Fruit fly (Drosophila melanogaster) whole organism, embryonic: Measurements from ENCODE around the gene CG43273.

Experiments used
- Abd-B ChIP-seq: fragments of 200-800 bp; sonication (Bioruptor generic); optimal IDR thresholded peaks from 2 replicates; lab custom pipeline; 2018; ENCODE audit warnings: missing biosample characterization, mild to moderate bottlenecking, missing genetic modification characterization, moderate library complexity
- CG10147 ChIP-seq: fragments of 200-800 bp; sonication (Bioruptor generic); optimal IDR thresholded peaks from 2 replicates; lab custom pipeline; 2019; ENCODE audit warnings: missing biosample characterization, mild to moderate bottlenecking, missing genetic modification characterization, moderate library complexity
- CG10321 ChIP-seq: fragments of 200-800 bp; sonication (Bioruptor generic); IDR thresholded peaks from 2 replicates; pipeline ENCODE4 v1.3.6; 2022; ENCODE audit warnings: missing biosample characterization, missing genetic modification characterization
- CG10565 ChIP-seq: fragments of 200-800 bp; sonication (Bioruptor generic); optimal IDR thresholded peaks from 3 replicates; lab custom pipeline; 2016; ENCODE audit warnings: missing biosample characterization, mild to moderate bottlenecking, missing genetic modification characterization
- CG11398 ChIP-seq: fragments of 200-800 bp; sonication (Bioruptor generic); optimal IDR thresholded peaks from 2 replicates; lab custom pipeline; 2016; ENCODE audit warnings: missing biosample characterization, missing genetic modification characterization
- CG12071 ChIP-seq: fragments of 200-800 bp; sonication (Bioruptor generic); optimal IDR thresholded peaks from 3 replicates; lab custom pipeline; 2018; ENCODE audit warnings: missing biosample characterization, mild to moderate bottlenecking, missing genetic modification characterization
- CG12659 ChIP-seq: fragments of 200-800 bp; sonication (Bioruptor generic); optimal IDR thresholded peaks from 3 replicates; lab custom pipeline; 2017; ENCODE audit warnings: mild to moderate bottlenecking, missing biosample characterization, missing genetic modification reagents, missing genetic modification characterization
- CG14441 ChIP-seq: fragments of 200-800 bp; sonication (Bioruptor generic); IDR thresholded peaks from 2 replicates; pipeline ENCODE4 v1.3.6; 2022; ENCODE audit warnings: missing biosample characterization, missing genetic modification characterization
- CG16779 ChIP-seq: fragments of 200-800 bp; sonication (Bioruptor generic); IDR thresholded peaks from 2 replicates; pipeline ENCODE4 v1.3.6; 2022; ENCODE audit warnings: missing biosample characterization, missing genetic modification characterization
- CG17361 ChIP-seq: fragments of 200-800 bp; sonication (Bioruptor generic); IDR thresholded peaks from 3 replicates; pipeline ENCODE4 v1.3.6; 2022; ENCODE audit warnings: missing biosample characterization, missing genetic modification characterization
- CG17568 ChIP-seq: fragments of 200-800 bp; sonication (Bioruptor generic); optimal IDR thresholded peaks from 2 replicates; lab custom pipeline; 2018; ENCODE audit warnings: missing biosample characterization, mild to moderate bottlenecking, missing genetic modification characterization, moderate library complexity
- CG1792 ChIP-seq: fragments of 200-800 bp; sonication (Bioruptor generic); optimal IDR thresholded peaks from 2 replicates; lab custom pipeline; 2016; ENCODE audit warnings: missing biosample characterization, missing genetic modification characterization
- CG18764 ChIP-seq: fragments of 200-800 bp; sonication (Bioruptor generic); optimal IDR thresholded peaks from 3 replicates; lab custom pipeline; 2016; ENCODE audit warnings: missing biosample characterization, missing genetic modification characterization
- CG30431 ChIP-seq: fragments of 200-800 bp; sonication (Bioruptor generic); optimal IDR thresholded peaks from 2 replicates; lab custom pipeline; 2017; ENCODE audit warnings: missing biosample characterization, missing genetic modification characterization
- CG31388 ChIP-seq: fragments of 200-800 bp; sonication (Bioruptor generic); optimal IDR thresholded peaks from 2 replicates; lab custom pipeline; 2016; ENCODE audit warnings: missing biosample characterization, missing genetic modification characterization
- CG3726 ChIP-seq: fragments of 200-800 bp; sonication (Bioruptor generic); IDR thresholded peaks from 3 replicates; pipeline ENCODE4, ENCODE4 v1.3.6; 2022; ENCODE audit warnings: missing biosample characterization, missing genetic modification characterization
- CG43689 ChIP-seq: fragments of 200-800 bp; sonication (Bioruptor generic); IDR thresholded peaks from 2 replicates; pipeline ENCODE4 v1.3.6; 2022; ENCODE audit warnings: missing biosample characterization, missing genetic modification characterization
- CG4730 ChIP-seq: fragments of 200-800 bp; sonication (Bioruptor generic); IDR thresholded peaks from 2 replicates; pipeline ENCODE4 v1.3.6; 2022; ENCODE audit warnings: missing biosample characterization, missing genetic modification characterization
- CG4820 ChIP-seq: fragments of 200-800 bp; sonication (Bioruptor generic); optimal IDR thresholded peaks from 3 replicates; lab custom pipeline; 2016; ENCODE audit warnings: missing biosample characterization, missing genetic modification characterization
- CG7271 ChIP-seq: fragments of 200-800 bp; sonication (Bioruptor generic); optimal IDR thresholded peaks from 2 replicates; lab custom pipeline; 2018; ENCODE audit warnings: missing biosample characterization, mild to moderate bottlenecking, missing genetic modification characterization, moderate library complexity
- CG7928 ChIP-seq: fragments of 200-800 bp; sonication (Bioruptor generic); optimal IDR thresholded peaks from 2 replicates; lab custom pipeline; 2017; ENCODE audit warnings: missing biosample characterization, mild to moderate bottlenecking, missing genetic modification characterization
- CG9727 ChIP-seq: fragments of 200-800 bp; sonication (Bioruptor generic); optimal IDR thresholded peaks from 3 replicates; lab custom pipeline; 2017; ENCODE audit warnings: missing biosample characterization, mild to moderate bottlenecking, missing genetic modification characterization
- Dfd ChIP-seq, 2 experiments: fragments of >200 bp; optimal IDR thresholded peaks; 2 replicates each; lab custom pipeline; 2017; ENCODE audit warnings: missing biosample characterization in 2 of 2, missing genetic modification characterization in 2 of 2
- Dll ChIP-seq: fragments of 200-800 bp; sonication (Bioruptor generic); IDR thresholded peaks from 4 replicates; pipeline ENCODE4 v1.3.6; 2022; ENCODE audit warnings: missing biosample characterization, missing genetic modification characterization; ENCODE audit not compliant: partially characterized antibody
- Dp ChIP-seq: fragments of 200-800 bp; sonication (Bioruptor generic); optimal IDR thresholded peaks from 2 replicates; lab custom pipeline; 2018; ENCODE audit warnings: missing biosample characterization, mild to moderate bottlenecking, missing genetic modification characterization, moderate library complexity
- E2f1 ChIP-seq: fragments of 200-800 bp; sonication (Bioruptor generic); IDR thresholded peaks from 2 replicates; pipeline ENCODE4 v1.3.6; 2022; ENCODE audit warnings: missing biosample characterization, missing genetic modification characterization
- Hey ChIP-seq: fragments of 200-800 bp; sonication (Bioruptor generic); optimal IDR thresholded peaks from 3 replicates; lab custom pipeline; 2018; ENCODE audit warnings: missing biosample characterization, mild to moderate bottlenecking, missing genetic modification characterization
- Hmr ChIP-seq: fragments of 200-800 bp; sonication (Bioruptor generic); optimal IDR thresholded peaks from 3 replicates; lab custom pipeline; 2017; ENCODE audit warnings: mild to moderate bottlenecking, missing biosample characterization, missing genetic modification reagents, missing genetic modification characterization
- Hr78 ChIP-seq, 2 experiments: fragments of 200-800 bp in 1 of 2; fragments of >200 bp in 1 of 2; sonication (Bioruptor generic) in 1 of 2; optimal IDR thresholded peaks; 2 replicates each; lab custom pipeline; 2017 to 2019; ENCODE audit warnings: missing biosample characterization in 2 of 2, missing genetic modification characterization in 2 of 2, mild to moderate bottlenecking in 1 of 2, moderate library complexity in 1 of 2
- MBD-R2 ChIP-seq: fragments of 200-800 bp; sonication (Bioruptor generic); IDR thresholded peaks from 2 replicates; pipeline ENCODE4 v1.3.6; 2022; ENCODE audit warnings: missing biosample characterization, missing genetic modification characterization
- NC2β ChIP-seq: fragments of 200-800 bp; sonication (Bioruptor generic); optimal IDR thresholded peaks from 2 replicates; lab custom pipeline; 2016; ENCODE audit warnings: missing biosample characterization, missing genetic modification characterization
- Nf-YA ChIP-seq: fragments of 200-800 bp; sonication (Bioruptor generic); IDR thresholded peaks from 2 replicates; pipeline ENCODE4 v1.3.6; 2022; ENCODE audit warnings: missing biosample characterization, missing genetic modification characterization
- Pdp1 ChIP-seq, 2 experiments: fragments of 200-800 bp; sonication (Bioruptor generic); optimal IDR thresholded peaks; 3 replicates each; lab custom pipeline; 2016; ENCODE audit warnings: missing biosample characterization in 2 of 2, missing genetic modification characterization in 2 of 2, mild to moderate bottlenecking in 1 of 2, moderate library complexity in 1 of 2
- Usf ChIP-seq: fragments of 200-800 bp; sonication (Bioruptor generic); optimal IDR thresholded peaks from 2 replicates; lab custom pipeline; 2017; ENCODE audit warnings: missing genotype, missing biosample characterization, missing genetic modification characterization
- ara ChIP-seq: fragments of 200-800 bp; sonication (Bioruptor generic); IDR thresholded peaks from 2 replicates; pipeline ENCODE4 v1.3.6; 2022; ENCODE audit warnings: missing biosample characterization, missing genetic modification characterization
- dm ChIP-seq: fragments of 200-800 bp; sonication (Bioruptor generic); optimal IDR thresholded peaks from 3 replicates; lab custom pipeline; 2016; ENCODE audit warnings: missing biosample characterization, missing genetic modification characterization
- fd96Cb ChIP-seq: fragments of 200-800 bp; sonication (Bioruptor generic); optimal IDR thresholded peaks from 2 replicates; lab custom pipeline; 2018; ENCODE audit warnings: missing biosample characterization, mild to moderate bottlenecking, missing genetic modification characterization, moderate library complexity
- gsb ChIP-seq: fragments of 200-800 bp; sonication (Bioruptor generic); IDR thresholded peaks from 2 replicates; pipeline ENCODE4 v1.3.6; 2022; ENCODE audit warnings: missing biosample characterization, missing genetic modification characterization
- hb ChIP-seq: fragments of 200-800 bp; sonication (Bioruptor generic); IDR thresholded peaks from 3 replicates; pipeline ENCODE4 v1.3.6; 2022; ENCODE audit warnings: missing biosample characterization, missing genetic modification characterization; ENCODE audit not compliant: partially characterized antibody
- mam ChIP-seq: fragments of 200-800 bp; sonication (Bioruptor generic); optimal IDR thresholded peaks from 3 replicates; lab custom pipeline; 2016; ENCODE audit warnings: missing biosample characterization, missing genetic modification characterization
- nerfin-2 ChIP-seq: fragments of 200-800 bp; sonication (Bioruptor generic); IDR thresholded peaks from 2 replicates; pipeline ENCODE4 v1.3.6; 2022; ENCODE audit warnings: missing biosample characterization, missing genetic modification characterization; ENCODE audit not compliant: partially characterized antibody
- nom ChIP-seq: fragments of 200-800 bp; sonication (Bioruptor generic); optimal IDR thresholded peaks from 2 replicates; lab custom pipeline; 2017; ENCODE audit warnings: missing biosample characterization, missing genetic modification characterization, mild to moderate bottlenecking, moderate library complexity, missing genetic modification reagents
- pan ChIP-seq, 4 experiments: fragments of >200 bp in 3 of 4; fragments of 200-800 bp in 1 of 4; sonication (Bioruptor generic) in 1 of 4; optimal IDR thresholded peaks in 3 of 4; IDR thresholded peaks in 1 of 4; 2 replicates each; pipeline versions ENCODE4 v1.3.6 to Lab custom; 2017 to 2022; ENCODE audit warnings: missing biosample characterization in 2 of 4, missing genetic modification characterization in 2 of 4, mixed read lengths in 1 of 4
- psq ChIP-seq: fragments of 200-800 bp; sonication (Bioruptor generic); optimal IDR thresholded peaks from 2 replicates; lab custom pipeline; 2017; ENCODE audit warnings: missing biosample characterization, missing genetic modification characterization
- repo ChIP-seq: fragments of 200-800 bp; sonication (Bioruptor generic); optimal IDR thresholded peaks from 2 replicates; lab custom pipeline; 2016; ENCODE audit warnings: missing biosample characterization, missing genetic modification characterization
- rib ChIP-seq: fragments of 200-800 bp; sonication (Bioruptor generic); IDR thresholded peaks from 2 replicates; pipeline ENCODE4 v1.3.6; 2022; ENCODE audit warnings: missing biosample characterization, missing genetic modification characterization
- slp2 ChIP-seq: fragments of 200-800 bp; sonication (Bioruptor generic); optimal IDR thresholded peaks from 2 replicates; lab custom pipeline; 2016; ENCODE audit warnings: missing biosample characterization, missing genetic modification characterization
- tup ChIP-seq: fragments of 200-800 bp; sonication (Bioruptor generic); optimal IDR thresholded peaks from 2 replicates; lab custom pipeline; 2016; ENCODE audit warnings: missing biosample characterization, mild to moderate bottlenecking, missing genetic modification characterization, moderate library complexity

The CG43273 gene

DNA sequence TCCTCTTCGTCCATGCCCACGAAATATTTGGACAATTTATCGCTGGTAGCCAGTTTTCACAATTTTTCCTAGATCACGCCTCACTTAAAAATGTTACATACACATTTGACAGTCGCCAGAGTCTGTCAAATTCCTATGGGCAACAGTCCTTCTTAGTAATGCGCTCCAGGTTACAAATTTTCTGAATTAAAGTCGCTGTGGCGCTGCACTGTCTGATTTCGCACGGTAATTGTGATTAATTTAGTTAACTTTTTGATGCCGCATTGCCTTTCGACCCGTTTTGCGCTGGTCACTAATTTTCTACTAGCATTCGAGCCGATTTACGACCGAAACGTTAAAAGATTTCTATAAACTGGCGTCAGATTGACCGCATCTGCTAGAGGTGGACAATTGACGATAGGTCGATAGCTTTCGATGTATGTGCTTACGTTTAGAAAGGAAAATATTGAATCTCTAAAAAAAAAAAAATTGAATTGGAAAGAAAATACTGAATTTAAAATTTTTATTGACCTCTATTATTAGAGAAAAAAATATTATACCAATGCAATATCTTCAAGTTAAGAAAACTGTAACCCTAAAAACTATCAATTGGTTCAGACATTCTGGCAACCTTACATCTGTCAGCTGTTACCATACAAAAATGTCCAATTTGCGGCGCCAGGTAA lies 16.3 kb upstream of the CG43273 start, which contains the start of the genes lili and CG34150 (continued):
- TF ChIP-seq CG4820 (peak; percentile 74), MBD-R2 (GFP tag; lab: Robert Waterston, UW) (peak; percentile 93), CG7271 (tag; lab: Kevin White, UChicago) (peak; percentile 66), Usf (GFP tag; lab: Kevin White, UChicago) (no peak), repo (GFP tag; lab: Kevin White, UChicago) (peak; percentile 53), Dfd (GFP tag; optimal IDR thresholded peaks at IDR 0.05; lab: Kevin White, UChicago) (no peak), Pdp1 (GFP tag; optimal IDR thresholded peaks at IDR 0.05; lab: Kevin White, UChicago) (peak; percentile 65 to 66), Hmr (GFP tag; lab: Kevin White, UChicago) (peak; percentile 58), nom (peak; percentile 33), CG3726 (GFP tag; lab: Robert Waterston, UW) (0 out of 3 replicates have a peak, but pooled peaks have one; percentile 31), E2f1 (GFP tag; lab: Robert Waterston, UW) (peak; percentile 43; the same call in 1 of the 2 replicates), CG1792 (GFP tag; lab: Kevin White, UChicago) (peak; percentile 41), CG10147 (peak; percentile 70), CG30431 (GFP tag; lab: Kevin White, UChicago) (no peak), CG31388 (GFP tag; lab: Kevin White, UChicago) (peak; percentile 77), CG10321 (GFP tag; lab: Robert Waterston, UW) (no peak), ara (peak; percentile 46; the same call in 1 of the 2 replicates), CG14441 (GFP tag; lab: Robert Waterston, UW) (peak; percentile 62; the same call in 1 of the 2 replicates), tup (no peak), slp2 (GFP tag; lab: Kevin White, UChicago) (peak; percentile 29), NC2β (peak; percentile 62), CG11398 (GFP tag; lab: Kevin White, UChicago) (no peak), rib (GFP tag; lab: Robert Waterston, UW) (no peak), Nf-YA (GFP tag; lab: Robert Waterston, UW) (peak; percentile 50; the same call in 1 of the 2 replicates), CG17568 (GFP tag; lab: Kevin White, UChicago) (no peak), CG18764 (GFP tag; lab: Kevin White, UChicago) (peak; percentile 73), fd96Cb (tag; lab: Kevin White, UChicago) (peak; percentile 36), mam (GFP tag; lab: Kevin White, UChicago) (peak; percentile 80), Dll (GFP tag; lab: Robert Waterston, UW) (peak; percentile 88), CG12071 (no peak), nerfin-2 (GFP tag; lab: Robert Waterston, UW) (no peak), hb (peak; percentile 67; the same call in 1 of the 3 replicates), CG43689 (GFP tag; lab: Robert Waterston, UW) (no peak), Abd-B (GFP tag; lab: Kevin White, UChicago) (peak; percentile 78), CG10565 (no peak), psq (GFP tag; lab: Kevin White, UChicago) (peak; percentile 57), CG17361 (peak; percentile 78), Hey (tag; lab: Kevin White, UChicago) (no peak), CG9727 (GFP tag; lab: Kevin White, UChicago) (peak; percentile 72), dm (GFP tag; lab: Kevin White, UChicago) (peak; percentile 30), Hr78 (GFP tag; optimal IDR thresholded peaks at IDR 0.05; lab: Kevin White, UChicago) (no peak), CG7928 (GFP tag; lab: Kevin White, UChicago) (peak; percentile 54), gsb (GFP tag; lab: Robert Waterston, UW) (no peak), CG4730 (GFP tag; lab: Robert Waterston, UW) (peak; percentile 60), CG12659 (GFP tag; lab: Kevin White, UChicago) (peak; percentile 80), Dp (GFP tag; lab: Kevin White, UChicago) (peak; percentile 67), pan (optimal IDR thresholded peaks at IDR 0.05; lab: Kevin White, UChicago) (no peak), pan (GFP tag; optimal IDR thresholded peaks at IDR 0.05 in 1 of 2, IDR thresholded peaks at IDR 0.05 in 1 of 2) (peak in 1 of 2 experiments; percentile 67), CG16779 (no peak)
